Worm (Caenorhabditis elegans) whole organism, L4 larva: ENCODE measurements around the gene soc-2.

Experiments
- ceh-82 ChIP-seq: sonication (generic microtip); optimal IDR thresholded peaks from 2 replicates; lab custom pipeline; 2017; ENCODE audit warnings: missing biosample characterization, missing genetic modification characterization
- ctbp-1 ChIP-seq: fragments of 200-800 bp; sonication (Bioruptor generic); IDR thresholded peaks from 2 replicates; pipeline ENCODE4 v1.3.6; 2022; ENCODE audit warnings: missing genetic modification reagents, missing genetic modification characterization, missing compliant biosample characterization
- lin-13 ChIP-seq: fragments of 150-350 bp; optimal IDR thresholded peaks from 2 replicates; lab custom pipeline; 2014; ENCODE audit warnings: missing biosample characterization, missing genetic modification reagents, missing genetic modification characterization
- lin-15B ChIP-seq: fragments of 150-350 bp; sonication (generic microtip); optimal IDR thresholded peaks from 3 replicates; lab custom pipeline; 2014; ENCODE audit warnings: missing biosample characterization, missing genetic modification characterization
- mdl-1 ChIP-seq, 2 experiments: fragments of 150-350 bp in 1 of 2; sonication (generic microtip) in 1 of 2; optimal IDR thresholded peaks; 2 replicates each; lab custom pipeline; 2014 to 2017; ENCODE audit warnings: missing biosample characterization in 2 of 2, missing genetic modification characterization in 2 of 2
- nhr-11 ChIP-seq: fragments of 150-350 bp; optimal IDR thresholded peaks from 2 replicates; lab custom pipeline; 2014; ENCODE audit warnings: missing biosample characterization, missing genetic modification characterization
- nhr-28 ChIP-seq: fragments of 150-350 bp; optimal IDR thresholded peaks from 2 replicates; lab custom pipeline; 2014; ENCODE audit warnings: missing biosample characterization, missing genetic modification characterization
- snpc-4 ChIP-seq: fragments of 150-350 bp; optimal IDR thresholded peaks from 2 replicates; lab custom pipeline; 2014; ENCODE audit warnings: missing biosample characterization, missing genetic modification characterization
- spr-3 ChIP-seq: fragments of 200-800 bp; sonication (Bioruptor generic); optimal IDR thresholded peaks from 2 replicates; lab custom pipeline; 2018; ENCODE audit warnings: mild to moderate bottlenecking, missing genetic modification characterization, missing compliant biosample characterization
- unc-130 ChIP-seq: sonication (generic microtip); optimal IDR thresholded peaks from 2 replicates; lab custom pipeline; 2016; ENCODE audit warnings: missing genetic modification reagents, missing genetic modification characterization, missing compliant biosample characterization
- zip-11 ChIP-seq: fragments of 200-800 bp; sonication (Bioruptor generic); IDR thresholded peaks from 2 replicates; pipeline ENCODE4 v1.3.6; 2022; ENCODE audit warnings: missing genetic modification characterization, missing compliant biosample characterization
- ztf-11 ChIP-seq: fragments of 150-350 bp; optimal IDR thresholded peaks from 2 replicates; lab custom pipeline; 2014; ENCODE audit warnings: missing biosample characterization, missing genetic modification characterization

ce11 chrIV:5188051-5188450 is 35.8 kb upstream of the soc-2 start:
- TF ChIP-seq nhr-11 (tag; lab: Kevin White, UChicago) (no peak), spr-3 (GFP tag; lab: Kevin White, UChicago) (no peak), lin-13 (GFP tag; lab: Kevin White, UChicago) (no peak), ceh-82 (tag; lab: Kevin White, UChicago) (no peak), lin-15B (tag; lab: Kevin White, UChicago) (no peak), snpc-4 (no peak), unc-130 (GFP tag; lab: Kevin White, UChicago) (no peak), ctbp-1 (GFP tag; lab: Robert Waterston, UW) (no peak), nhr-28 (tag; lab: Kevin White, UChicago) (no peak), mdl-1 (tag; optimal IDR thresholded peaks at IDR 0.05; lab: Kevin White, UChicago) (no peak), zip-11 (GFP tag; lab: Robert Waterston, UW) (no peak), ztf-11 (tag; lab: Kevin White, UChicago) (no peak)
